Worm (Caenorhabditis elegans): ENCODE results near the gene M163.21.

DNA sequence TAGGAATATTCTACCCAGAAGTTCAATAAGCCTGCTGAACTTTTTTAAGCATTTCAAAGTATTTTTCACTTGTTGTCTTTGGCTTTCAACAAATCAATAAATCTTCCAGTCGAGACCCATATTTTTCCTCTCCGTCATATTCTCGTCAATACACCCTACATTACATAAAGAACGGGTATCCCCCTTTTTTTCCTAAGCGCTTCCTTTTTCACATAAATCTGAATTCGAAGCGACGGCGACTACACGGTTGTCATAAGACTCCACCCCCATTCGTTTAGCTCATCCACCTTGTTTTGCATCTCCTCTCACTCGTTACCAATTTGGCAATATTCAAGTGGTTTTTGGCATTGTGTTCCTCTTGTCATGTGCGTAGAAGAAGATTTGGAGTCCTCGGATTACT lies 2.7 kb downstream of the M163.21 start, which contains the start of gene M163.9:
- TF ChIP-seq flt-1 (GFP tag; IDR thresholded peaks at IDR 0.05) (no peak), ref-1 (GFP tag; conservative IDR thresholded peaks at IDR 0.05) (no peak), ztf-23 (GFP tag; IDR thresholded peaks at IDR 0.05) (no peak), klf-2 (GFP tag; conservative IDR thresholded peaks at IDR 0.05) (no peak), T22C8.4 (GFP tag; IDR thresholded peaks at IDR 0.05) (no peak), cog-1 (tag; optimal IDR thresholded peaks at IDR 0.05) (no peak)
